Fruit fly (Drosophila melanogaster) whole organism, embryonic: ENCODE data around the gene Bap111.

Experiments
- BtbVII ChIP-seq: fragments of 200-800 bp; sonication (Bioruptor generic); optimal IDR thresholded peaks from 3 replicates; lab custom pipeline; 2017; ENCODE audit warnings: missing biosample characterization, mild to moderate bottlenecking, missing genetic modification characterization
- Bteb2 ChIP-seq: fragments of 200-800 bp; sonication (Bioruptor generic); optimal IDR thresholded peaks from 2 replicates; lab custom pipeline; 2016; ENCODE audit warnings: missing biosample characterization, missing genetic modification characterization
- CG10209 ChIP-seq: fragments of 200-800 bp; sonication (Bioruptor generic); optimal IDR thresholded peaks from 3 replicates; lab custom pipeline; 2017; ENCODE audit warnings: missing biosample characterization, mild to moderate bottlenecking, missing genetic modification characterization, missing genetic modification reagents
- CG10321 ChIP-seq: fragments of 200-800 bp; sonication (Bioruptor generic); IDR thresholded peaks from 2 replicates; pipeline ENCODE4 v1.3.6; 2022; ENCODE audit warnings: missing biosample characterization, missing genetic modification characterization
- CG11093 ChIP-seq: fragments of 200-800 bp; sonication (Bioruptor generic); IDR thresholded peaks from 3 replicates; pipeline ENCODE4 v1.3.6; 2022; ENCODE audit warnings: missing biosample characterization, missing genetic modification characterization
- CG12071 ChIP-seq: fragments of 200-800 bp; sonication (Bioruptor generic); optimal IDR thresholded peaks from 3 replicates; lab custom pipeline; 2018; ENCODE audit warnings: missing biosample characterization, mild to moderate bottlenecking, missing genetic modification characterization
- CG14441 ChIP-seq: fragments of 200-800 bp; sonication (Bioruptor generic); IDR thresholded peaks from 2 replicates; pipeline ENCODE4 v1.3.6; 2022; ENCODE audit warnings: missing biosample characterization, missing genetic modification characterization
- CG14965 ChIP-seq: fragments of 200-800 bp; sonication (Bioruptor generic); optimal IDR thresholded peaks from 2 replicates; lab custom pipeline; 2016; ENCODE audit warnings: missing biosample characterization, missing genetic modification characterization, borderline replicate concordance
- CG17829 ChIP-seq: fragments of 200-800 bp; optimal IDR thresholded peaks from 2 replicates; lab custom pipeline; 2019; ENCODE audit warnings: missing biosample characterization, mild to moderate bottlenecking, missing genetic modification characterization, moderate library complexity
- CG2889 ChIP-seq: fragments of 200-800 bp; sonication (Bioruptor generic); IDR thresholded peaks from 3 replicates; pipeline ENCODE4 v1.3.6; 2022; ENCODE audit warnings: missing biosample characterization, missing genetic modification characterization
- CG32532 ChIP-seq: fragments of 200-800 bp; sonication (Bioruptor generic); IDR thresholded peaks from 2 replicates; pipeline ENCODE4 v1.3.6; 2022; ENCODE audit warnings: missing biosample characterization, missing genetic modification characterization
- CG33557 ChIP-seq: fragments of 200-800 bp; sonication (Bioruptor generic); optimal IDR thresholded peaks from 2 replicates; lab custom pipeline; 2019; ENCODE audit warnings: missing biosample characterization, mild to moderate bottlenecking, missing genetic modification characterization, moderate library complexity
- CG3407 ChIP-seq: fragments of 200-800 bp; sonication (Bioruptor generic); optimal IDR thresholded peaks from 2 replicates; lab custom pipeline; 2018; ENCODE audit warnings: missing biosample characterization, mild to moderate bottlenecking, missing genetic modification characterization
- CG34422 ChIP-seq: fragments of 200-800 bp; sonication (Bioruptor generic); IDR thresholded peaks from 3 replicates; pipeline ENCODE4 v1.3.6; 2022; ENCODE audit warnings: missing biosample characterization, missing genetic modification characterization
- CG4360 ChIP-seq: fragments of 200-800 bp; sonication (Bioruptor generic); IDR thresholded peaks from 2 replicates; pipeline ENCODE4 v1.3.6; 2022; ENCODE audit warnings: missing biosample characterization, missing genetic modification characterization
- CG4730 ChIP-seq: fragments of 200-800 bp; sonication (Bioruptor generic); IDR thresholded peaks from 2 replicates; pipeline ENCODE4 v1.3.6; 2022; ENCODE audit warnings: missing biosample characterization, missing genetic modification characterization
- CG5180 ChIP-seq: fragments of 200-800 bp; sonication (Bioruptor generic); optimal IDR thresholded peaks from 3 replicates; lab custom pipeline; 2017; ENCODE audit warnings: missing biosample characterization, missing genetic modification characterization, mild to moderate bottlenecking, moderate library complexity, missing genetic modification reagents
- CG6791 ChIP-seq: fragments of 200-800 bp; sonication (Bioruptor generic); IDR thresholded peaks from 3 replicates; pipeline ENCODE4 v1.3.6; 2022; ENCODE audit warnings: missing biosample characterization, missing genetic modification characterization; ENCODE audit not compliant: partially characterized antibody
- CG7987 ChIP-seq: fragments of 200-800 bp; sonication (Bioruptor generic); optimal IDR thresholded peaks from 2 replicates; lab custom pipeline; 2018; ENCODE audit warnings: missing biosample characterization, mild to moderate bottlenecking, missing genetic modification characterization, moderate library complexity
- CG9876 ChIP-seq: fragments of 200-800 bp; sonication (Bioruptor generic); optimal IDR thresholded peaks from 2 replicates; lab custom pipeline; 2016; ENCODE audit warnings: missing biosample characterization, missing genetic modification characterization
- Deaf1 ChIP-seq: fragments of 200-800 bp; optimal IDR thresholded peaks from 3 replicates; lab custom pipeline; 2019; ENCODE audit warnings: missing biosample characterization, mild to moderate bottlenecking, missing genetic modification characterization, moderate library complexity
- Drgx ChIP-seq: fragments of 200-800 bp; sonication (Bioruptor generic); IDR thresholded peaks from 2 replicates; pipeline ENCODE4 v1.3.6; 2022; ENCODE audit warnings: missing biosample characterization, missing genetic modification characterization
- Ets65A ChIP-seq: fragments of 200-800 bp; sonication (Bioruptor generic); peaks from one replicate; lab custom pipeline; 2016; ENCODE audit warnings: missing biosample characterization, missing genetic modification characterization
- Myb ChIP-seq: fragments of 200-800 bp; sonication (Bioruptor generic); optimal IDR thresholded peaks from 2 replicates; lab custom pipeline; 2016; ENCODE audit warnings: missing biosample characterization, missing genetic modification characterization
- Oaz ChIP-seq: fragments of 200-800 bp; sonication (Bioruptor generic); IDR thresholded peaks from 2 replicates; pipeline ENCODE4 v1.3.6; 2022; ENCODE audit warnings: missing biosample characterization, missing genetic modification characterization
- Scr ChIP-seq: fragments of 200-800 bp; sonication (Bioruptor generic); IDR thresholded peaks from 2 replicates; pipeline ENCODE4 v1.3.6; 2022; ENCODE audit warnings: missing biosample characterization, missing genetic modification characterization; ENCODE audit not compliant: partially characterized antibody
- Sox100B ChIP-seq: fragments of 200-800 bp; sonication (Bioruptor generic); optimal IDR thresholded peaks from 3 replicates; lab custom pipeline; 2018; ENCODE audit warnings: missing biosample characterization, mild to moderate bottlenecking, missing genetic modification characterization
- Ssrp ChIP-seq: fragments of 200-800 bp; sonication (Bioruptor generic); optimal IDR thresholded peaks from 2 replicates; lab custom pipeline; 2018; ENCODE audit warnings: missing biosample characterization, mild to moderate bottlenecking, missing genetic modification characterization, moderate library complexity
- ab ChIP-seq: fragments of 200-800 bp; sonication (Bioruptor generic); optimal IDR thresholded peaks from 2 replicates; lab custom pipeline; 2016; ENCODE audit warnings: missing biosample characterization, missing genetic modification characterization
- chm ChIP-seq: fragments of 200-800 bp; sonication (Bioruptor generic); IDR thresholded peaks from 2 replicates; pipeline ENCODE4 v1.3.6; 2022; ENCODE audit warnings: missing biosample characterization, missing genetic modification characterization
- da ChIP-seq: fragments of 200-800 bp; sonication (Bioruptor generic); optimal IDR thresholded peaks from 2 replicates; lab custom pipeline; 2016; ENCODE audit warnings: missing biosample characterization, missing genetic modification characterization
- dati ChIP-seq: fragments of 200-800 bp; sonication (Bioruptor generic); IDR thresholded peaks from 2 replicates; pipeline ENCODE4 v1.3.6; 2022; ENCODE audit warnings: missing biosample characterization, missing genetic modification characterization
- dimm ChIP-seq: fragments of 200-800 bp; sonication (Bioruptor generic); IDR thresholded peaks from 2 replicates; pipeline ENCODE4 v1.3.6; 2022; ENCODE audit warnings: missing biosample characterization, missing genetic modification characterization
- en ChIP-seq: fragments of 200-800 bp; sonication (Bioruptor generic); optimal IDR thresholded peaks from 2 replicates; lab custom pipeline; 2016; ENCODE audit warnings: missing biosample characterization, missing genetic modification characterization
- eyg ChIP-seq: fragments of 200-800 bp; sonication (Bioruptor generic); optimal IDR thresholded peaks from 3 replicates; lab custom pipeline; 2016; ENCODE audit warnings: missing biosample characterization, missing genetic modification characterization
- fd102C ChIP-seq: fragments of 200-800 bp; sonication (Bioruptor generic); optimal IDR thresholded peaks from 2 replicates; lab custom pipeline; 2018; ENCODE audit warnings: missing biosample characterization, mild to moderate bottlenecking, missing genetic modification characterization, moderate library complexity
- gcm ChIP-seq: fragments of 200-800 bp; sonication (Bioruptor generic); optimal IDR thresholded peaks from 2 replicates; lab custom pipeline; 2019; ENCODE audit warnings: missing biosample characterization, mild to moderate bottlenecking, missing genetic modification characterization, moderate library complexity
- insv ChIP-seq, 2 experiments: fragments of 200-800 bp; sonication (Bioruptor generic); optimal IDR thresholded peaks; 3 replicates each; lab custom pipeline; 2016 to 2018; ENCODE audit warnings: missing biosample characterization in 2 of 2, missing genetic modification characterization in 2 of 2
- kni ChIP-seq: fragments of 200-800 bp; sonication (Bioruptor generic); optimal IDR thresholded peaks from 3 replicates; lab custom pipeline; 2017; ENCODE audit warnings: mild to moderate bottlenecking, missing biosample characterization, missing genetic modification reagents, missing genetic modification characterization
- oc ChIP-seq: fragments of 200-800 bp; sonication (Bioruptor generic); optimal IDR thresholded peaks from 2 replicates; lab custom pipeline; 2018; ENCODE audit warnings: missing biosample characterization, mild to moderate bottlenecking, missing genetic modification characterization, moderate library complexity
- odd ChIP-seq: fragments of 200-800 bp; sonication (Bioruptor generic); optimal IDR thresholded peaks from 2 replicates; lab custom pipeline; 2017; ENCODE audit warnings: missing biosample characterization, mild to moderate bottlenecking, missing genetic modification characterization
- pho ChIP-seq: fragments of 200-800 bp; sonication (Bioruptor generic); optimal IDR thresholded peaks from 2 replicates; lab custom pipeline; 2016; ENCODE audit warnings: missing biosample characterization, missing genetic modification characterization
- row ChIP-seq: fragments of 200-800 bp; sonication (Bioruptor generic); IDR thresholded peaks from 3 replicates; pipeline ENCODE4 v1.3.6; 2022; ENCODE audit warnings: missing biosample characterization, missing genetic modification characterization
- sisA ChIP-seq: fragments of 200-800 bp; sonication (Bioruptor generic); IDR thresholded peaks from 2 replicates; pipeline ENCODE4 v1.3.6; 2022; ENCODE audit warnings: missing biosample characterization, missing genetic modification characterization
- slbo ChIP-seq: fragments of 200-800 bp; sonication (Bioruptor generic); IDR thresholded peaks from 2 replicates; pipeline ENCODE4 v1.3.6; 2022; ENCODE audit warnings: missing biosample characterization, missing genetic modification characterization
- sqz ChIP-seq: fragments of 200-800 bp; sonication (Bioruptor generic); optimal IDR thresholded peaks from 3 replicates; lab custom pipeline; 2018; ENCODE audit warnings: missing biosample characterization, mild to moderate bottlenecking, missing genetic modification characterization
- tll ChIP-seq, 2 experiments: fragments of 200-800 bp in 1 of 2; fragments of >200 bp in 1 of 2; sonication (Bioruptor generic) in 1 of 2; optimal IDR thresholded peaks; 2 replicates each; lab custom pipeline; 2017 to 2019; ENCODE audit warnings: missing biosample characterization in 2 of 2, missing genetic modification characterization in 2 of 2, mild to moderate bottlenecking in 1 of 2, moderate library complexity in 1 of 2
- toy ChIP-seq: fragments of 200-800 bp; sonication (Bioruptor generic); IDR thresholded peaks from 2 replicates; pipeline ENCODE4 v1.3.6; 2022; ENCODE audit warnings: missing biosample characterization, missing genetic modification characterization
- twi ChIP-seq: fragments of 200-800 bp; optimal IDR thresholded peaks from 2 replicates; lab custom pipeline; 2019; ENCODE audit warnings: missing biosample characterization, mild to moderate bottlenecking, missing genetic modification characterization, moderate library complexity
- wor ChIP-seq: fragments of 200-800 bp; sonication (Bioruptor generic); IDR thresholded peaks from 2 replicates; pipeline ENCODE4 v1.3.6; 2022; ENCODE audit warnings: missing biosample characterization, missing genetic modification characterization
- zf30C ChIP-seq: fragments of 200-800 bp; sonication (Bioruptor generic); optimal IDR thresholded peaks from 3 replicates; lab custom pipeline; 2018; ENCODE audit warnings: missing biosample characterization, mild to moderate bottlenecking, missing genetic modification characterization

Gene Bap111

DNA sequence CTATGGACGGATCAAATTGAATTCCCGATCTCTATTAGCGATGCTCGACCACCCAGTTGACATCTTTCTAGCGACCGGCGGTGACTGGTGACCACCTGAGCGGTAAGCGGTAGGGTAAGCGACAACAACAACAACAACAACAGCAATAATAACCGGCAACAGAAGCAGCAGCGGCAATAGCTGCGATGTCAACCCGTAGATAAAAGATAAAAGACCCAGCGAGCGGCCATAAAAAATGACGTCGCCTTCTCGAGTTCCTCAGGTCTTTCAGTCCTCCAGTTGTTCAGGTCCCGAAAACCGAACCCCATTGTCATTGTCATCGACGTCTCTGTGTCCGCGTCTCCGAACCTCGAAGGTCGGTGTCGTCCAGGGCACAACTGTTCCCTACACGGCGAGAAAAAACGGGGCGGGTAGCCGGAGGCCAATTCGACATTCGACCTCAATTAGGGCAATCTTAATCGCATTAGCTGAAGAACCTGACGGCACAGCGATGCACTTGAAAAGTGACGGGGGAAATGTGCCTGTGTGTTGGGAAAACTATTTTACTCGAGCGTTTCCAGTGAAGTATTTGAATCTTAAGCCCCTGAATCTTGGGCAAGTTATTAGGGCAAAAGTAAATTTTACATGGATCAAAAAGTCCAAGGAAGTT lies 16.4 kb upstream of the Bap111 start (continued):
- TF ChIP-seq dimm (GFP tag; lab: Robert Waterston, UW) (no peak), pho (GFP tag; lab: Kevin White, UChicago) (no peak), tll (GFP tag; optimal IDR thresholded peaks at IDR 0.05; lab: Kevin White, UChicago) (peak in 1 of 2 experiments; percentile 86), oc (tag; lab: Kevin White, UChicago) (peak; percentile 52), da (GFP tag; lab: Kevin White, UChicago) (no peak), CG2889 (GFP tag; lab: Robert Waterston, UW) (no peak), CG9876 (GFP tag; lab: Kevin White, UChicago) (no peak), wor (GFP tag; lab: Robert Waterston, UW) (no peak), Sox100B (no peak), Oaz (GFP tag; lab: Robert Waterston, UW) (no peak), twi (no peak), insv (GFP tag; optimal IDR thresholded peaks at IDR 0.05; lab: Kevin White, UChicago) (peak in 1 of 2 experiments; percentile 14), Ssrp (tag; lab: Kevin White, UChicago) (no peak), CG12071 (no peak), gcm (GFP tag; lab: Kevin White, UChicago) (no peak), CG4360 (peak; percentile 95), Drgx (GFP tag; lab: Robert Waterston, UW) (no peak), CG10321 (no peak), en (GFP tag; lab: Kevin White, UChicago) (no peak), sisA (GFP tag; lab: Robert Waterston, UW) (no peak), fd102C (GFP tag; lab: Kevin White, UChicago) (no peak), chm (GFP tag; lab: Robert Waterston, UW) (no peak), row (GFP tag; lab: Robert Waterston, UW) (0 out of 3 replicates have a peak, but pooled peaks have one; percentile 10), zf30C (GFP tag; lab: Kevin White, UChicago) (peak; percentile 94), CG4730 (GFP tag; lab: Robert Waterston, UW) (no peak), kni (peak; percentile 82), Ets65A (GFP tag; lab: Kevin White, UChicago) (no peak), CG10209 (GFP tag; lab: Kevin White, UChicago) (no peak), CG6791 (GFP tag; lab: Robert Waterston, UW) (peak; percentile 13; the same call in 1 of the 3 replicates), CG5180 (GFP tag; lab: Kevin White, UChicago) (peak; percentile 30), CG3407 (no peak), CG33557 (GFP tag; lab: Kevin White, UChicago) (no peak), slbo (no peak), CG17829 (tag; lab: Kevin White, UChicago) (peak; percentile 0), dati (GFP tag; lab: Robert Waterston, UW) (no peak), sqz (GFP tag; lab: Kevin White, UChicago) (peak; percentile 40), CG34422 (no peak), CG14965 (GFP tag; lab: Kevin White, UChicago) (no peak), Scr (no peak), CG14441 (GFP tag; lab: Robert Waterston, UW) (no peak), eyg (GFP tag; lab: Kevin White, UChicago) (no peak), Myb (GFP tag; lab: Kevin White, UChicago) (no peak), CG32532 (GFP tag; lab: Robert Waterston, UW) (no peak), CG7987 (no peak), Bteb2 (GFP tag; lab: Kevin White, UChicago) (no peak), toy (no peak), odd (GFP tag; lab: Kevin White, UChicago) (peak; percentile 77), CG11093 (GFP tag; lab: Robert Waterston, UW) (no peak), BtbVII (GFP tag; lab: Kevin White, UChicago) (no peak), Deaf1 (tag; lab: Kevin White, UChicago) (peak; percentile 2), ab (no peak)
